Fruit fly (Drosophila melanogaster): Measurements from ENCODE around the gene CG34174.

CG34174 gene

DNA sequence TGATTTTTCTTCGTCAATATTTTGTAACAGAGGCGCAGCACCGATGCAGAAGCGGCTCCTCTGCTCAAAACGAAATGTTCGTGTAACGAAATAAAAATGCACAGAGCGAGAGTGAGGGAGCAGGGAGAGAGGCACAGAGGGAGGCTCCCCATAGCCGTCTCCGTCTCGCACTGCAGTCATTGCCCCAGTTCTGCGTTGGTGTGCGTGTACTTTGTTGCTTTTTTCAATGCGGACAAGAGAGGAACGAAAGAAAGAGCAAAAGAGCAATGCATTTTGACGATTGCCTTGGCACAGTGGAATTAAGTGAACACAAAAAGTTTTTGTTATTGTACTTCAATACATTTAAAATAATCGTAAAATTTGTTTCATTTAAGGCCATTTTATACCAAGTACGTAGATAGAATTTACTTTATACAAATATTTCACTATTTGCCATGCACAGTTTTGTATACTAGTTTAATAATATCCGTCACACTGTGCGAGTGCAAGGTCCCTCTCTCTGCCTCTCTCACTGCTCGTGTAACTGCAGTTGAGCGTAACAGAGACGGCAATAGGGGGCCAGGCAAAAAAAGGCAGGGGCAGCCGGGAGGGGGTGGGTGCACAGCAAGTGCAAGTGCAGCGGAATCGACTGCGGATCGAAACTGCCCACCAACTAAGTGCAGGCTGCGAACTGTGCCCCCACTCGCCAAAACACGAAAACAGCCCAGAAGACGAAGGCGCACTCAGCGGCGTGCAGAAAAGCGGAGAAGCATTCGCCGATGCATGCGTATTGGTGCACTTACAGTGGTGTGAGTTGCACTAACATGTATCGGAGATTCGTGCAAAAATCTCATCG lies 11.8 kb upstream of the CG34174 start (continued):
- TF ChIP-seq Eip74EF (GFP tag; optimal IDR thresholded peaks at IDR 0.05) (peak in 1 of 2 experiments; percentile 99), CG34376 (GFP tag; optimal IDR thresholded peaks at IDR 0.05) (no peak), run (tag; optimal IDR thresholded peaks at IDR 0.05) (peak; percentile 98), chn (GFP tag; optimal IDR thresholded peaks at IDR 0.05) (peak; percentile 99), dan (GFP tag; IDR thresholded peaks at IDR 0.05) (peak; percentile 99), CoRest (tag; optimal IDR thresholded peaks at IDR 0.05) (peak; percentile 98), disco-r (GFP tag; optimal IDR thresholded peaks at IDR 0.05) (peak; percentile 96), lilli (GFP tag; optimal IDR thresholded peaks at IDR 0.05) (peak; percentile 97), CG2678 (tag; optimal IDR thresholded peaks at IDR 0.05) (peak; percentile 98), ap (GFP tag; IDR thresholded peaks at IDR 0.05) (peak; percentile 99), br (optimal IDR thresholded peaks at IDR 0.05) (no peak), Antp (GFP tag; optimal IDR thresholded peaks at IDR 0.05) (peak; percentile 97), CG12236 (GFP tag; optimal IDR thresholded peaks at IDR 0.05) (peak; percentile 98), Hand (GFP tag; optimal IDR thresholded peaks at IDR 0.05) (peak; percentile 77), CG1792 (GFP tag; optimal IDR thresholded peaks at IDR 0.05) (peak; percentile 96), BEAF-32 (GFP tag; optimal IDR thresholded peaks at IDR 0.05) (peak; percentile 12), ssp (GFP tag; IDR thresholded peaks at IDR 0.05) (peak; percentile 94), CrebB (tag; optimal IDR thresholded peaks at IDR 0.05) (peak; percentile 98), Hr3 (GFP tag; optimal IDR thresholded peaks at IDR 0.05) (peak; percentile 98), fru (optimal IDR thresholded peaks at IDR 0.05) (no peak), insv (GFP tag; optimal IDR thresholded peaks at IDR 0.05) (peak; percentile 60 to 61), CG7556 (GFP tag; optimal IDR thresholded peaks at IDR 0.05) (peak; percentile 99), oc (tag; optimal IDR thresholded peaks at IDR 0.05) (peak; percentile 100), knrl (GFP tag; IDR thresholded peaks at IDR 0.05; ENCODE audit: partially characterized antibody) (peak; percentile 70; the same call in 2 of the 3 replicates), sens (GFP tag) (peak; percentile 100), CG8944 (GFP tag; optimal IDR thresholded peaks at IDR 0.05) (peak; percentile 97), sisA (GFP tag; IDR thresholded peaks at IDR 0.05) (peak; percentile 99), pnt (GFP tag; optimal IDR thresholded peaks at IDR 0.05) (peak; percentile 98), Dp (GFP tag; optimal IDR thresholded peaks at IDR 0.05) (peak; percentile 26), CG18764 (GFP tag; optimal IDR thresholded peaks at IDR 0.05) (peak; percentile 98), CG16813 (GFP tag; IDR thresholded peaks at IDR 0.05; ENCODE audit: partially characterized antibody) (peak; percentile 76), CG33213 (GFP tag; optimal IDR thresholded peaks at IDR 0.05) (peak; percentile 98), pum (GFP tag; optimal IDR thresholded peaks at IDR 0.05) (peak; percentile 99), Hsf (GFP tag; optimal IDR thresholded peaks at IDR 0.05) (peak; percentile 98), CG12942 (GFP tag; optimal IDR thresholded peaks at IDR 0.05) (peak; percentile 98), Nf-YA (GFP tag; IDR thresholded peaks at IDR 0.05) (peak; percentile 99), CG13296 (GFP tag; optimal IDR thresholded peaks at IDR 0.05) (peak; percentile 82), CG3838 (GFP tag; optimal IDR thresholded peaks at IDR 0.05) (peak; percentile 93), nerfin-2 (GFP tag; IDR thresholded peaks at IDR 0.05; ENCODE audit: partially characterized antibody) (peak; percentile 83), tll (GFP tag; optimal IDR thresholded peaks at IDR 0.05) (peak in 1 of 2 experiments; percentile 90), nerfin-1 (tag; optimal IDR thresholded peaks at IDR 0.05) (peak; percentile 98), jing (GFP tag; optimal IDR thresholded peaks at IDR 0.05) (peak; percentile 99), exex (tag; optimal IDR thresholded peaks at IDR 0.05) (peak; percentile 59), dysf (GFP tag; IDR thresholded peaks at IDR 0.05) (peak; percentile 96), CG10959 (GFP tag; IDR thresholded peaks at IDR 0.05) (peak; percentile 100), CG15479 (GFP tag; optimal IDR thresholded peaks at IDR 0.05) (peak; percentile 81), CG13424 (tag; optimal IDR thresholded peaks at IDR 0.05) (peak; percentile 99), CG31388 (GFP tag; optimal IDR thresholded peaks at IDR 0.05) (peak; percentile 98), CG18619 (GFP tag; optimal IDR thresholded peaks at IDR 0.05) (peak; percentile 95)

Data from whole organism, embryonic.